Worm (Caenorhabditis elegans): Measurements from ENCODE around the gene suex-2.

- TF ChIP-seq mml-1 (tag; optimal IDR thresholded peaks at IDR 0.05) (no peak), egl-27 (tag; optimal IDR thresholded peaks at IDR 0.05) (no peak), fkh-10 (GFP tag; optimal IDR thresholded peaks at IDR 0.05) (no peak), nhr-23 (tag; optimal IDR thresholded peaks at IDR 0.05) (no peak), nhr-237 (tag; optimal IDR thresholded peaks at IDR 0.05) (no peak), skn-1 (tag; optimal IDR thresholded peaks at IDR 0.05) (no peak)
Observed at ce11 chrIV:8994487-8994886, 26.4 kb downstream of the suex-2 start.

Measured in whole organism, L3 larva.